Worm (Caenorhabditis elegans) whole organism, L4 larva: ENCODE data around the gene T23E1.1.

ENCODE experiments used
- F26F4.8 ChIP-seq: fragments of 200-800 bp; sonication (Bioruptor generic); conservative IDR thresholded peaks from 2 replicates; pipeline ENCODE4 v1.3.6; 2022; ENCODE audit warnings: missing genetic modification characterization, missing compliant biosample characterization
- F37D6.2 ChIP-seq: sonication (generic microtip); optimal IDR thresholded peaks from 2 replicates; lab custom pipeline; 2016; ENCODE audit warnings: mild to moderate bottlenecking, missing genetic modification characterization, missing compliant biosample characterization
- T26A8.4 ChIP-seq: fragments of 200-800 bp; sonication (Bioruptor generic); IDR thresholded peaks from 2 replicates; pipeline ENCODE4 v1.3.6; 2022; ENCODE audit warnings: missing genetic modification characterization, missing compliant biosample characterization
- ZK337.2 ChIP-seq: fragments of 200-800 bp; sonication (Bioruptor generic); IDR thresholded peaks from 2 replicates; pipeline ENCODE4 v1.3.6; 2022; ENCODE audit warnings: missing genetic modification reagents, missing genetic modification characterization, missing compliant biosample characterization
- aha-1 ChIP-seq: fragments of 150-350 bp; peaks from one replicate; lab custom pipeline; 2014; ENCODE audit warnings: missing biosample characterization, missing genetic modification characterization
- ceh-20 ChIP-seq: fragments of 200-800 bp; sonication (Bioruptor generic); IDR thresholded peaks from 2 replicates; pipeline ENCODE4 v1.3.6; 2022; ENCODE audit warnings: missing genetic modification reagents, missing genetic modification characterization, missing compliant biosample characterization
- ceh-32 ChIP-seq: sonication (generic microtip); optimal IDR thresholded peaks from 2 replicates; lab custom pipeline; 2016; ENCODE audit warnings: mild to moderate bottlenecking, missing genetic modification characterization, missing compliant biosample characterization; ENCODE audit not compliant: poor library complexity
- ceh-44 ChIP-seq: fragments of 200-800 bp; sonication (Bioruptor generic); IDR thresholded peaks from 2 replicates; pipeline ENCODE4 v1.3.6; 2022; ENCODE audit warnings: missing genetic modification reagents, missing genetic modification characterization, missing compliant biosample characterization
- ceh-82 ChIP-seq: sonication (generic microtip); optimal IDR thresholded peaks from 2 replicates; lab custom pipeline; 2017; ENCODE audit warnings: missing biosample characterization, missing genetic modification characterization
- ces-1 ChIP-seq: fragments of 150-350 bp; sonication (generic microtip); optimal IDR thresholded peaks from 4 replicates; lab custom pipeline; 2014; ENCODE audit warnings: missing biosample characterization, missing genetic modification reagents, missing genetic modification characterization
- ctbp-1 ChIP-seq: fragments of 200-800 bp; sonication (Bioruptor generic); IDR thresholded peaks from 2 replicates; pipeline ENCODE4 v1.3.6; 2022; ENCODE audit warnings: missing genetic modification reagents, missing genetic modification characterization, missing compliant biosample characterization
- dmd-6 ChIP-seq: fragments of 200-800 bp; sonication (Bioruptor generic); IDR thresholded peaks from 2 replicates; pipeline ENCODE4 v1.3.6; 2022; ENCODE audit warnings: missing genetic modification reagents, missing genetic modification characterization, missing compliant biosample characterization
- dpl-1 ChIP-seq: fragments of 150-350 bp; optimal IDR thresholded peaks from 2 replicates; lab custom pipeline; 2014; ENCODE audit warnings: missing biosample characterization, missing genetic modification reagents, missing genetic modification characterization
- duxl-1 ChIP-seq: sonication (generic microtip); optimal IDR thresholded peaks from 2 replicates; lab custom pipeline; 2016; ENCODE audit warnings: mild to moderate bottlenecking, missing genetic modification characterization, moderate library complexity, missing compliant biosample characterization; ENCODE audit not compliant: poor library complexity
- dve-1 ChIP-seq: sonication (generic microtip); optimal IDR thresholded peaks from 2 replicates; lab custom pipeline; 2017; ENCODE audit warnings: antibody characterized with exemption, mild to moderate bottlenecking, missing genetic modification characterization, missing compliant biosample characterization; ENCODE audit not compliant: insufficient read depth
- egl-43 ChIP-seq: fragments of 200-800 bp; sonication (Bioruptor generic); IDR thresholded peaks from 2 replicates; pipeline ENCODE4 v1.3.6; 2022; ENCODE audit warnings: missing genetic modification reagents, missing genetic modification characterization, missing compliant biosample characterization
- gei-8 ChIP-seq: fragments of 200-800 bp; sonication (Bioruptor generic); optimal IDR thresholded peaks from 2 replicates; lab custom pipeline; 2018; ENCODE audit warnings: mild to moderate bottlenecking, missing genetic modification characterization, missing compliant biosample characterization
- hlh-11 ChIP-seq: fragments of 200-800 bp; sonication (Bioruptor generic); optimal IDR thresholded peaks from 2 replicates; lab custom pipeline; 2018; ENCODE audit warnings: mild to moderate bottlenecking, missing genetic modification characterization, missing compliant biosample characterization
- hlh-30 ChIP-seq: sonication (generic microtip); optimal IDR thresholded peaks from 2 replicates; lab custom pipeline; 2017; ENCODE audit warnings: antibody characterized with exemption, mild to moderate bottlenecking, missing genetic modification characterization, missing compliant biosample characterization; ENCODE audit not compliant: insufficient read depth
- hmg-1.1 ChIP-seq: fragments of 200-800 bp; sonication (Bioruptor generic); IDR thresholded peaks from 2 replicates; pipeline ENCODE4 v1.3.6; 2022; ENCODE audit warnings: missing genetic modification reagents, missing genetic modification characterization, missing compliant biosample characterization
- lin-1 ChIP-seq: fragments of 200-800 bp; sonication (Bioruptor generic); IDR thresholded peaks from 2 replicates; pipeline ENCODE4 v1.3.6; 2022; ENCODE audit warnings: missing genetic modification reagents, missing genetic modification characterization, missing compliant biosample characterization
- lin-13 ChIP-seq: fragments of 150-350 bp; optimal IDR thresholded peaks from 2 replicates; lab custom pipeline; 2014; ENCODE audit warnings: missing biosample characterization, missing genetic modification reagents, missing genetic modification characterization
- lin-15B ChIP-seq: fragments of 150-350 bp; sonication (generic microtip); optimal IDR thresholded peaks from 3 replicates; lab custom pipeline; 2014; ENCODE audit warnings: missing biosample characterization, missing genetic modification characterization
- mdt-29 ChIP-seq: fragments of 200-800 bp; sonication (Bioruptor generic); IDR thresholded peaks from 2 replicates; pipeline ENCODE4 v1.3.6; 2022; ENCODE audit warnings: missing genetic modification reagents, missing genetic modification characterization, missing compliant biosample characterization
- mep-1 ChIP-seq: fragments of 150-350 bp; sonication (generic microtip); optimal IDR thresholded peaks from 3 replicates; lab custom pipeline; 2014; ENCODE audit warnings: missing biosample characterization, missing genetic modification characterization
- mes-2 ChIP-seq: sonication (generic microtip); optimal IDR thresholded peaks from 2 replicates; lab custom pipeline; 2016; ENCODE audit warnings: missing genotype, mild to moderate bottlenecking, missing genetic modification characterization, missing compliant biosample characterization; ENCODE audit not compliant: poor library complexity, severe bottlenecking
- mxl-2 ChIP-seq: fragments of 200-800 bp; sonication (Bioruptor generic); conservative IDR thresholded peaks from 2 replicates; pipeline ENCODE4 v1.3.6; 2022; ENCODE audit warnings: missing genetic modification reagents, missing genetic modification characterization, missing compliant biosample characterization
- nhr-10 ChIP-seq: fragments of 150-350 bp; optimal IDR thresholded peaks from 2 replicates; lab custom pipeline; 2014; ENCODE audit warnings: missing biosample characterization, missing genetic modification characterization
- nhr-102 ChIP-seq: sonication (generic microtip); optimal IDR thresholded peaks from 2 replicates; lab custom pipeline; 2016; ENCODE audit warnings: mild to moderate bottlenecking, missing genetic modification characterization, moderate library complexity, missing compliant biosample characterization
- nhr-25 ChIP-seq: sonication (generic microtip); optimal IDR thresholded peaks from 2 replicates; lab custom pipeline; 2017; ENCODE audit warnings: missing genetic modification characterization, mild to moderate bottlenecking, missing compliant biosample characterization, antibody characterized with exemption, moderate library complexity, borderline replicate concordance; ENCODE audit not compliant: insufficient read depth
- nhr-41 ChIP-seq: fragments of 200-800 bp; sonication (Bioruptor generic); IDR thresholded peaks from 2 replicates; pipeline ENCODE4 v1.3.6; 2022; ENCODE audit warnings: missing genetic modification reagents, missing genetic modification characterization, missing compliant biosample characterization
- nhr-6 ChIP-seq: fragments of 150-350 bp; optimal IDR thresholded peaks from 2 replicates; lab custom pipeline; 2014; ENCODE audit warnings: missing biosample characterization, missing genetic modification characterization
- nhr-76 ChIP-seq: fragments of 150-350 bp; optimal IDR thresholded peaks from 2 replicates; lab custom pipeline; 2014; ENCODE audit warnings: missing biosample characterization, missing genetic modification characterization
- nhr-77 ChIP-seq: fragments of 150-350 bp; optimal IDR thresholded peaks from 2 replicates; lab custom pipeline; 2014; ENCODE audit warnings: missing biosample characterization, missing genetic modification characterization
- pha-4 ChIP-seq, 2 experiments: fragments of 150-350 bp in 1 of 2; fragments of 200-800 bp in 1 of 2; sonication (Bioruptor generic) in 1 of 2; IDR thresholded peaks in 1 of 2; optimal IDR thresholded peaks in 1 of 2; 2 replicates each; pipeline versions ENCODE4 v1.3.6 to Lab custom; 2014 to 2022; ENCODE audit warnings: missing genetic modification characterization in 2 of 2, missing genetic modification reagents in 2 of 2, missing biosample characterization in 1 of 2, missing compliant biosample characterization in 1 of 2
- php-3 ChIP-seq: fragments of 200-800 bp; sonication (Bioruptor generic); IDR thresholded peaks from 2 replicates; pipeline ENCODE4 v1.3.6; 2022; ENCODE audit warnings: missing genetic modification reagents, missing genetic modification characterization, missing compliant biosample characterization
- pqm-1 ChIP-seq: sonication (generic microtip); optimal IDR thresholded peaks from 2 replicates; lab custom pipeline; 2017; ENCODE audit warnings: missing biosample characterization, missing genetic modification characterization
- rbr-2 ChIP-seq: sonication (generic microtip); optimal IDR thresholded peaks from 2 replicates; lab custom pipeline; 2016; ENCODE audit warnings: missing genotype, missing genetic modification characterization, missing compliant biosample characterization
- saeg-2 ChIP-seq: fragments of 200-800 bp; sonication (Bioruptor generic); IDR thresholded peaks from 2 replicates; pipeline ENCODE4 v1.3.6; 2022; ENCODE audit warnings: missing genetic modification reagents, missing genetic modification characterization, missing compliant biosample characterization
- sdz-12 ChIP-seq: fragments of 200-800 bp; sonication (Bioruptor generic); optimal IDR thresholded peaks from 2 replicates; lab custom pipeline; 2018; ENCODE audit warnings: mild to moderate bottlenecking, missing genetic modification characterization, missing compliant biosample characterization
- set-16 ChIP-seq: fragments of 200-800 bp; sonication (Bioruptor generic); IDR thresholded peaks from 2 replicates; pipeline ENCODE4 v1.3.6; 2022; ENCODE audit warnings: missing genetic modification reagents, missing genetic modification characterization, missing compliant biosample characterization
- skn-1 ChIP-seq: fragments of 150-350 bp; optimal IDR thresholded peaks from 2 replicates; lab custom pipeline; 2014; ENCODE audit warnings: missing biosample characterization, missing genetic modification characterization
- snpc-1.2 ChIP-seq: fragments of 200-800 bp; sonication (Bioruptor generic); IDR thresholded peaks from 2 replicates; pipeline ENCODE4 v1.3.6; 2022; ENCODE audit warnings: missing genetic modification reagents, missing genetic modification characterization, missing compliant biosample characterization
- spr-1 ChIP-seq: sonication (generic microtip); optimal IDR thresholded peaks from 2 replicates; lab custom pipeline; 2016; ENCODE audit warnings: mild to moderate bottlenecking, missing genetic modification characterization, missing compliant biosample characterization
- tag-97 ChIP-seq: fragments of 200-800 bp; sonication (Bioruptor generic); IDR thresholded peaks from 2 replicates; pipeline ENCODE4 v1.3.6; 2022; ENCODE audit warnings: missing genetic modification characterization, missing compliant biosample characterization
- tra-1 ChIP-seq: fragments of 200-800 bp; sonication (Bioruptor generic); IDR thresholded peaks from 2 replicates; pipeline ENCODE4 v1.3.6; 2022; ENCODE audit warnings: missing genetic modification reagents, missing genetic modification characterization, missing compliant biosample characterization
- vab-7 ChIP-seq: fragments of 200-800 bp; sonication (Bioruptor generic); IDR thresholded peaks from 2 replicates; pipeline ENCODE4 v1.3.6; 2022; ENCODE audit warnings: missing genetic modification reagents, missing genetic modification characterization, missing compliant biosample characterization
- zfp-2 ChIP-seq: sonication (generic microtip); optimal IDR thresholded peaks from 2 replicates; lab custom pipeline; 2016; ENCODE audit warnings: mild to moderate bottlenecking, missing genetic modification characterization, missing compliant biosample characterization
- zip-2 ChIP-seq: fragments of 150-350 bp; optimal IDR thresholded peaks from 2 replicates; lab custom pipeline; 2014; ENCODE audit warnings: missing biosample characterization, missing genetic modification characterization
- ztf-7 ChIP-seq: fragments of 150-350 bp; optimal IDR thresholded peaks from 2 replicates; lab custom pipeline; 2014; ENCODE audit warnings: missing biosample characterization, missing genetic modification characterization

T23E1.1 gene

ce11 chrIV:3160785-3161184 lies 9.6 kb downstream of the T23E1.1 start:
- peak; percentile 67 for TF ChIP-seq nhr-25 (tag; lab: Kevin White, UChicago)
- TF ChIP-seq ceh-20 (GFP tag; lab: Robert Waterston, UW) = peak; percentile 65
- TF ChIP-seq mes-2 (tag; lab: Kevin White, UChicago) = peak; percentile 73
- peak; percentile 46 for TF ChIP-seq nhr-77
- peak; percentile 67 for TF ChIP-seq duxl-1 (tag; lab: Kevin White, UChicago)
- TF ChIP-seq snpc-1.2 (GFP tag; lab: Robert Waterston, UW) = no peak
- TF ChIP-seq hlh-30 (tag; lab: Kevin White, UChicago) = peak; percentile 91
- peak; percentile 57; the same call in 1 of the 2 replicates for TF ChIP-seq pha-4 (GFP tag; IDR thresholded peaks at IDR 0.05; lab: Robert Waterston, UW)
- peak; percentile 28 for TF ChIP-seq pha-4 (tag; optimal IDR thresholded peaks at IDR 0.05; lab: Kevin White, UChicago)
- peak; percentile 60 for TF ChIP-seq spr-1 (tag; lab: Kevin White, UChicago)
- TF ChIP-seq tra-1 (GFP tag; lab: Robert Waterston, UW) = 0 out of 2 replicates have a peak, but pooled peaks have one; percentile 49
- TF ChIP-seq F37D6.2 (tag; lab: Kevin White, UChicago) = peak; percentile 60
- TF ChIP-seq nhr-10 (tag; lab: Kevin White, UChicago) = no peak
- TF ChIP-seq lin-1 (GFP tag; lab: Robert Waterston, UW) = 0 out of 2 replicates have a peak, but pooled peaks have one; percentile 56
- peak; percentile 88 for TF ChIP-seq nhr-6 (tag; lab: Kevin White, UChicago)
- peak; percentile 5 for TF ChIP-seq zip-2 (tag; lab: Kevin White, UChicago)
- no peak for TF ChIP-seq ceh-44
- peak; percentile 64; the same call in 1 of the 2 replicates for TF ChIP-seq T26A8.4 (GFP tag; lab: Robert Waterston, UW)
- TF ChIP-seq sdz-12 = no peak
- peak; percentile 48 for TF ChIP-seq dpl-1 (GFP tag; lab: Kevin White, UChicago)
- TF ChIP-seq skn-1 (tag; lab: Kevin White, UChicago) = no peak
- peak; percentile 91 for TF ChIP-seq aha-1 (tag; lab: Kevin White, UChicago)
- peak; percentile 36 for TF ChIP-seq nhr-76
- TF ChIP-seq nhr-41 (GFP tag; lab: Robert Waterston, UW) = peak; percentile 78; the same call in 1 of the 2 replicates
- peak; percentile 56 for TF ChIP-seq ctbp-1 (GFP tag; lab: Robert Waterston, UW)
- peak; percentile 30 for TF ChIP-seq nhr-102 (tag; lab: Kevin White, UChicago)
- TF ChIP-seq lin-15B = no peak
- peak; percentile 85 for TF ChIP-seq rbr-2
- TF ChIP-seq ces-1 (GFP tag; lab: Kevin White, UChicago) = peak; percentile 21
- no peak for TF ChIP-seq ceh-32 (tag; lab: Kevin White, UChicago)
- no peak for TF ChIP-seq lin-13 (GFP tag; lab: Kevin White, UChicago)
- TF ChIP-seq mxl-2 (GFP tag; lab: Robert Waterston, UW) = no peak
- TF ChIP-seq gei-8 (GFP tag; lab: Kevin White, UChicago) = peak; percentile 2
- peak; percentile 94 for TF ChIP-seq dve-1 (tag; lab: Kevin White, UChicago)
- peak; percentile 42; the same call in 1 of the 2 replicates for TF ChIP-seq set-16 (GFP tag; lab: Robert Waterston, UW)
- no peak for TF ChIP-seq ZK337.2 (GFP tag; lab: Robert Waterston, UW)
- no peak for TF ChIP-seq php-3 (GFP tag; lab: Robert Waterston, UW)
- peak; percentile 89 for TF ChIP-seq dmd-6 (GFP tag; lab: Robert Waterston, UW)
- peak; percentile 7 for TF ChIP-seq zfp-2 (tag; lab: Kevin White, UChicago)
- peak; percentile 47; the same call in 1 of the 2 replicates for TF ChIP-seq vab-7 (GFP tag; lab: Robert Waterston, UW)
- peak; percentile 96 for TF ChIP-seq hlh-11 (tag; lab: Kevin White, UChicago)
- no peak for TF ChIP-seq F26F4.8 (GFP tag; lab: Robert Waterston, UW)
- no peak for TF ChIP-seq tag-97 (GFP tag; lab: Robert Waterston, UW)
- TF ChIP-seq ceh-82 (tag; lab: Kevin White, UChicago) = no peak
- TF ChIP-seq mep-1 (tag; lab: Kevin White, UChicago) = peak; percentile 88
- peak; percentile 95 for TF ChIP-seq hmg-1.1 (GFP tag; lab: Robert Waterston, UW)
- TF ChIP-seq saeg-2 (GFP tag; lab: Robert Waterston, UW) = no peak
- TF ChIP-seq pqm-1 (tag; lab: Kevin White, UChicago) = peak; percentile 51
- peak; percentile 77 for TF ChIP-seq egl-43
- TF ChIP-seq mdt-29 (GFP tag; lab: Robert Waterston, UW) = no peak
- peak; percentile 69 for TF ChIP-seq ztf-7
